Worm (Caenorhabditis elegans) whole organism, L1 larva: ENCODE data around the gene Y55F3AM.9.

Experiments used
- elt-3 ChIP-seq, 6 experiments: fragments of 150-350 bp in 1 of 6; sonication (generic microtip); optimal IDR thresholded peaks; 2 replicates each; lab custom pipeline; 2017 to 2018; ENCODE audit warnings: missing biosample characterization in 6 of 6, missing genetic modification characterization in 6 of 6, inconsistent platforms in 1 of 6
- unc-62 ChIP-seq: fragments of 150-350 bp; optimal IDR thresholded peaks from 2 replicates; lab custom pipeline; 2014; ENCODE audit warnings: missing biosample characterization, missing genetic modification reagents, missing genetic modification characterization

DNA sequence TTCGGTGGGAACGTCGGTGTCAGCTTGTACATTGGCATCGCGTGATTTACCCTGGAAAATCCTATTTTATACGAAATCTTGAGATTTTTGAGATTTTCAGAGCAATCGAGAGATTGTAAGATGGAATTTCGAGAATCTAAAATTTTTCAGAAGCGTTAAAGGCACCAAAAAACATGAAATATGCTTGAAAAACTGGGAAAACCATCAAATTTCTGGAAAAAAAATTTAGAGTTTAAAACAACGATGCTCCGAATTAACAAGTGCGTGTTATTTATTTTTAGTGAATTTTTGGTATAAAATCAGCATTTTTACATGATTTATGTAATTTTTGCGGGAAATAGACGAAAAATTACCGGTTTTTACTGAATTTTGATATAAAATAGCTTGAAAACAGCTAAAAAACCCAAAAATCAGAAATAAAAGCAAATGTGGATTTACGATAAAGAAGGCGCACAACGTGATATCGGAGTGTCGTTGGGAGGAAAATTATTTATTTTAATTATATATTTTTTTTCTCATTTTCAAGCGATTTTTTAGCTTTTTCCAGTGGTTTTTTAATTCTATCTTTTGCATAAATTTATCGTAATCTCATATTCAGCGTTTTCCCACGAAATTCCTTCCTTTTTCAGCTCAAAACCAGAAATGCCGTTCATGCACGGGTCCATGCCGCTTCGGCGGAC, 46.9 kb upstream of the Y55F3AM.9 start, which contains the start of the genes Y55F3AM.13 and mrps-25:
- TF ChIP-seq unc-62 (GFP tag; lab: Kevin White, UChicago) (no peak), elt-3 (tag; optimal IDR thresholded peaks at IDR 0.05; lab: Kevin White, UChicago) (peak in 1 of 6 experiments; percentile 5)
